Worm (Caenorhabditis elegans): Measurements from ENCODE around the gene W04B5.8.

ce11 chrIII:2432925-2433324 is 6.8 kb downstream of the W04B5.8 start:
- no peak for TF ChIP-seq T22C8.4 (GFP tag; IDR thresholded peaks at IDR 0.05)
- no peak for TF ChIP-seq flt-1 (GFP tag; IDR thresholded peaks at IDR 0.05)
- TF ChIP-seq cog-1 (tag; optimal IDR thresholded peaks at IDR 0.05): no peak
- TF ChIP-seq klf-2 (GFP tag; conservative IDR thresholded peaks at IDR 0.05): no peak
